Fruit fly (Drosophila melanogaster) Kc167 (cell line): ENCODE data around the gene CG33791.
A peak's percentile ranks its signal among the peaks of the same experiment; 100 is the strongest.

Experiments used
- Myc ChIP-seq: fragments of >200 bp; optimal IDR thresholded peaks from 2 replicates; lab custom pipeline; 2017; ENCODE audit warnings: missing external identifiers
- Sin3A ChIP-seq: fragments of >200 bp; optimal IDR thresholded peaks from 2 replicates; lab custom pipeline; 2018; ENCODE audit warnings: missing external identifiers
- h ChIP-seq: fragments of >200 bp; optimal IDR thresholded peaks from 3 replicates; lab custom pipeline; 2018; ENCODE audit warnings: missing external identifiers
- insv ChIP-seq: fragments of >200 bp; optimal IDR thresholded peaks from 3 replicates; lab custom pipeline; 2018; ENCODE audit warnings: missing external identifiers
- psq ChIP-seq: fragments of >200 bp; optimal IDR thresholded peaks from 2 replicates; lab custom pipeline; 2017; ENCODE audit warnings: missing external identifiers
- ttk ChIP-seq: sonication (Bioruptor generic); optimal IDR thresholded peaks from 2 replicates; lab custom pipeline; 2017; ENCODE audit warnings: missing external identifiers

Gene CG33791

DNA sequence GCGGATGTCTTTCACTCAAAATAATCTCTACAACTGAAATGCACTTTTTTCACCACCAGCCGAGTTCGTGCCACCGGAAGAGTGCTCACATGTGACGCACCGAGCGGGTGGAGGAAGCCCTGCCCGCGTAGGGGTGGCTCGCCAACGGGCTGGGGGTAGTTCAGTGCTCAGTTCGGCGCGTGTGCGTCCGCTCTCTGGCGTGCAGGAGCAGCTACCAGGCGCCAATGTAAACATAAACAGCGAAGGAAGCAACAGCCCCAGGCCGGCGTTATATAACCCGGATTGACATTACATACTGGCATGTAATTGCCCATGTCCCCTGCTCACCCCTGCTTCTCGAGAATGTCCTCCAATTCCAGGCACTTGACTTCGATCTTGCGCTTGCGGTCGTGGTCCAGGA is 61.5 kb downstream of the CG33791 start:
- TF ChIP-seq ttk (lab: Kevin White, UChicago) (peak; percentile 82), insv (lab: Kevin White, UChicago) (no peak)

DNA sequence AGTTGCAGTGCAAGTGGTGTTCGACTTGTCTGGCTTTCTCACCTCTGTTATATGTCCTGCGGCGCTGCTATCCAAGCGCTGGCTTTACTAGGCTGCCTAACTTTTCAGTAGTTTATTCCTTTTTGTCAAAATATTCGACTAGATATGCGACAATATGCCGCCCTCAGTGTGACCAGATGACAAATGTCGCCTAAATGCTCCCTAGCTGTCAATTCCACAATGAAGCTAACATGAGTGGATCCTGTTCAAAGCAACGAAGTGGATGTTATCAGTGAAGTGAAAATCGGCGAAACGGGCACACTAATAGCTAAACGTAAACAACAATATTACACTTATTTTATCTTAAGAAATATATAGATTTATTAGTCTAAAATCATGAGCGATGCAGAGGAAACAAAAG is 62.1 kb downstream of the CG33791 start, which contains the start of the genes Srrm234 and CG7974:
Srrm234 (minus strand) TSS at position 189 of the 400 bp plus-strand sequence.
CG7974 (plus strand) TSS at position 263 of the 400 bp plus-strand sequence.
- TF ChIP-seq h (lab: Kevin White, UChicago), result no peak
- TF ChIP-seq psq (lab: Kevin White, UChicago), result no peak
- TF ChIP-seq Sin3A, result no peak
- no peak for TF ChIP-seq Myc (lab: Kevin White, UChicago)
- no peak for TF ChIP-seq insv (lab: Kevin White, UChicago)
- no peak for TF ChIP-seq ttk (lab: Kevin White, UChicago)

DNA sequence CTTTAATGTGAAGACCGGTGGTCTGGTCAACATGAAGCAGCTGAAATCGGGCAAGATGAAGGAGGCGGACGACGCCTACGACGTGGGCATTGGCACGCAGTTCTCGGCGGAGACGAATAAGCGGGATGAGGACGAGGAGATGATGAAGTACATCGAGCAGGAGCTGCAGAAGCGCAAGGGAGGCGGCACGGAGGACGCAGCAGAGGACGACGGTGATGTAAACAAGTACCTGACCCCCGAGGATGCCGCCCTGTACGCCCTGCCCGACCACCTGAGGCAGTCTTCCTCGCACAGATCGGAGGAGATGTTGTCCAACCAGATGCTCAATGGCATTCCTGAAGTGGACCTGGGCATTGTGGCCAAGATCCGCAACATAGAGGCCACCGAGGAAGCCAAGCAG is 62.8 kb downstream of the CG33791 start:
- TF ChIP-seq Sin3A (no peak), ttk (lab: Kevin White, UChicago) (no peak), insv (lab: Kevin White, UChicago) (no peak), psq (lab: Kevin White, UChicago) (no peak), Myc (lab: Kevin White, UChicago) (no peak), h (lab: Kevin White, UChicago) (no peak)
